Worm (Caenorhabditis elegans): ENCODE measurements around the gene lgc-11.

- TF ChIP-seq ztf-11 (tag; optimal IDR thresholded peaks at IDR 0.05) (no peak), pha-4 (tag; optimal IDR thresholded peaks at IDR 0.05) (no peak), nhr-76 (tag; optimal IDR thresholded peaks at IDR 0.05) (no peak), nhr-237 (tag; optimal IDR thresholded peaks at IDR 0.05) (no peak), lin-32 (GFP tag; optimal IDR thresholded peaks at IDR 0.05) (no peak)
Observed at ce11 chrX:7554326-7554725, 47.9 kb upstream of the lgc-11 start, which contains the start of gene F46C8.8.
